Worm (Caenorhabditis elegans): Measurements from ENCODE around the gene cyd-1.
A peak's percentile ranks its signal among the peaks of the same experiment; 100 is the strongest.
"Not testable (repeated sequence)": the region's sequence is repeated elsewhere in the genome, so short reads cannot be mapped to it uniquely, and the experiment has no call there.

cyd-1 gene

ce11 chrII:13030567-13031188, 50.3 kb downstream of the cyd-1 start (continued):
- peak; percentile 79 for TF ChIP-seq snu-23 (GFP tag; optimal IDR thresholded peaks at IDR 0.05)
- TF ChIP-seq xbp-1 (tag; optimal IDR thresholded peaks at IDR 0.05) = peak; percentile 21
- TF ChIP-seq jun-1 (tag; optimal IDR thresholded peaks at IDR 0.05) = peak; percentile 43
- no peak for TF ChIP-seq ceh-63 (GFP tag; optimal IDR thresholded peaks at IDR 0.05)
- TF ChIP-seq ceh-90 (tag; optimal IDR thresholded peaks at IDR 0.05) = no peak
- no peak for TF ChIP-seq nhr-12 (tag; optimal IDR thresholded peaks at IDR 0.05)
- no peak for TF ChIP-seq unc-98 (GFP tag; IDR thresholded peaks at IDR 0.05)
- no peak for TF ChIP-seq aha-1 (tag; optimal IDR thresholded peaks at IDR 0.05)
- TF ChIP-seq ama-1 (optimal IDR thresholded peaks at IDR 0.05) = no peak
- peak; percentile 22 to 81 for TF ChIP-seq lsy-2 (tag; optimal IDR thresholded peaks at IDR 0.05)
- peak; percentile 69 for TF ChIP-seq nhr-20 (tag; optimal IDR thresholded peaks at IDR 0.05)

ce11 chrII:13031649-13032191, 51.3 kb downstream of the cyd-1 start, which contains the start of gene F18A11.2:
TSS of gene F18A11.2 (plus strand) at chrII:13031699.
- not testable (repeated sequence) for TF ChIP-seq snpc-4, irx-1, hlh-4 (tag; optimal IDR thresholded peaks at IDR 0.05)

- TF ChIP-seq unc-130 (tag; optimal IDR thresholded peaks at IDR 0.05) = peak; percentile 2
- peak in 2 of 3 experiments; percentile 21 to 52 for TF ChIP-seq dpl-1 (GFP tag; optimal IDR thresholded peaks at IDR 0.05)
- TF ChIP-seq lsy-2 (tag; optimal IDR thresholded peaks at IDR 0.05) = peak in 1 of 2 experiments; percentile 56
- peak; percentile 17 for TF ChIP-seq snu-23 (GFP tag; optimal IDR thresholded peaks at IDR 0.05)
- TF ChIP-seq mep-1 (tag; optimal IDR thresholded peaks at IDR 0.05) = peak; percentile 32
- peak; percentile 7 for TF ChIP-seq C16A3.4 (tag; optimal IDR thresholded peaks at IDR 0.05)
- TF ChIP-seq efl-1 (optimal IDR thresholded peaks at IDR 0.05) = peak; percentile 14 to 37
- peak; percentile 43 to 47 for TF ChIP-seq efl-1 (GFP tag; optimal IDR thresholded peaks at IDR 0.05 in 1 of 2)
- peak; percentile 29 for TF ChIP-seq skn-1 (tag; optimal IDR thresholded peaks at IDR 0.05)
- peak; percentile 8 for TF ChIP-seq swsn-7 (tag; optimal IDR thresholded peaks at IDR 0.05)
- TF ChIP-seq nhr-47 (tag; optimal IDR thresholded peaks at IDR 0.05) = peak; percentile 3
- no peak for TF ChIP-seq pqm-1 (tag; optimal IDR thresholded peaks at IDR 0.05)
- TF ChIP-seq vab-15 (tag; optimal IDR thresholded peaks at IDR 0.05) = no peak
- peak; percentile 37 for TF ChIP-seq blmp-1 (tag; optimal IDR thresholded peaks at IDR 0.05)
- TF ChIP-seq lin-35 (GFP tag; optimal IDR thresholded peaks at IDR 0.05) = peak; percentile 39 to 67
- TF ChIP-seq pag-3 (tag; optimal IDR thresholded peaks at IDR 0.05; ENCODE audit: borderline replicate concordance, insufficient read depth) = peak; percentile 43
- no peak for TF ChIP-seq egl-13 (tag; optimal IDR thresholded peaks at IDR 0.05)
- TF ChIP-seq elt-2 (tag; optimal IDR thresholded peaks at IDR 0.05) = no peak
These were observed 56.3 kb downstream of the cyd-1 start, which contains the start of gene F18A11.3 for ce11 chrII:13036717-13037116. TSS of gene F18A11.3 (minus strand) at chrII:13036841.

Data from whole organism, L1 larva.